Worm (Caenorhabditis elegans) whole organism, L4 larva: ENCODE measurements around the gene unc-51.

ENCODE experiments used
- D1046.2 ChIP-seq: fragments of 200-800 bp; sonication (Bioruptor generic); IDR thresholded peaks from 2 replicates; pipeline ENCODE4 v1.3.6; 2022; ENCODE audit warnings: missing genetic modification characterization, missing compliant biosample characterization
- F10B5.3 ChIP-seq: sonication (generic microtip); optimal IDR thresholded peaks from 2 replicates; lab custom pipeline; 2016; ENCODE audit warnings: mild to moderate bottlenecking, missing genetic modification characterization, missing compliant biosample characterization
- F26F4.8 ChIP-seq: fragments of 200-800 bp; sonication (Bioruptor generic); conservative IDR thresholded peaks from 2 replicates; pipeline ENCODE4 v1.3.6; 2022; ENCODE audit warnings: missing genetic modification characterization, missing compliant biosample characterization
- ZK337.2 ChIP-seq: fragments of 200-800 bp; sonication (Bioruptor generic); IDR thresholded peaks from 2 replicates; pipeline ENCODE4 v1.3.6; 2022; ENCODE audit warnings: missing genetic modification reagents, missing genetic modification characterization, missing compliant biosample characterization
- aha-1 ChIP-seq: fragments of 150-350 bp; peaks from one replicate; lab custom pipeline; 2014; ENCODE audit warnings: missing biosample characterization, missing genetic modification characterization
- ama-1 ChIP-seq: fragments of 150-350 bp; optimal IDR thresholded peaks from 2 replicates; lab custom pipeline; 2014; ENCODE audit warnings: inconsistent platforms, mixed read lengths
- ceh-20 ChIP-seq: fragments of 200-800 bp; sonication (Bioruptor generic); IDR thresholded peaks from 2 replicates; pipeline ENCODE4 v1.3.6; 2022; ENCODE audit warnings: missing genetic modification reagents, missing genetic modification characterization, missing compliant biosample characterization
- ctbp-1 ChIP-seq: fragments of 200-800 bp; sonication (Bioruptor generic); IDR thresholded peaks from 2 replicates; pipeline ENCODE4 v1.3.6; 2022; ENCODE audit warnings: missing genetic modification reagents, missing genetic modification characterization, missing compliant biosample characterization
- daf-16 ChIP-seq, 3 experiments: sonication (generic microtip); optimal IDR thresholded peaks; 2 replicates each; lab custom pipeline; 2016 to 2017; ENCODE audit warnings: missing genetic modification characterization in 3 of 3, missing genetic modification reagents in 3 of 3, mild to moderate bottlenecking in 2 of 3, missing compliant biosample characterization in 2 of 3, missing biosample characterization in 1 of 3, moderate library complexity in 1 of 3
- daf-19 ChIP-seq: fragments of 200-800 bp; sonication (Bioruptor generic); conservative IDR thresholded peaks from 2 replicates; pipeline ENCODE4 v1.3.6; 2022; ENCODE audit warnings: missing genetic modification characterization, missing compliant biosample characterization
- dmd-6 ChIP-seq: fragments of 200-800 bp; sonication (Bioruptor generic); IDR thresholded peaks from 2 replicates; pipeline ENCODE4 v1.3.6; 2022; ENCODE audit warnings: missing genetic modification reagents, missing genetic modification characterization, missing compliant biosample characterization
- duxl-1 ChIP-seq: sonication (generic microtip); optimal IDR thresholded peaks from 2 replicates; lab custom pipeline; 2016; ENCODE audit warnings: mild to moderate bottlenecking, missing genetic modification characterization, moderate library complexity, missing compliant biosample characterization; ENCODE audit not compliant: poor library complexity
- dve-1 ChIP-seq: sonication (generic microtip); optimal IDR thresholded peaks from 2 replicates; lab custom pipeline; 2017; ENCODE audit warnings: antibody characterized with exemption, mild to moderate bottlenecking, missing genetic modification characterization, missing compliant biosample characterization; ENCODE audit not compliant: insufficient read depth
- egl-43 ChIP-seq: fragments of 200-800 bp; sonication (Bioruptor generic); IDR thresholded peaks from 2 replicates; pipeline ENCODE4 v1.3.6; 2022; ENCODE audit warnings: missing genetic modification reagents, missing genetic modification characterization, missing compliant biosample characterization
- hlh-11 ChIP-seq: fragments of 200-800 bp; sonication (Bioruptor generic); optimal IDR thresholded peaks from 2 replicates; lab custom pipeline; 2018; ENCODE audit warnings: mild to moderate bottlenecking, missing genetic modification characterization, missing compliant biosample characterization
- hlh-30 ChIP-seq: sonication (generic microtip); optimal IDR thresholded peaks from 2 replicates; lab custom pipeline; 2017; ENCODE audit warnings: antibody characterized with exemption, mild to moderate bottlenecking, missing genetic modification characterization, missing compliant biosample characterization; ENCODE audit not compliant: insufficient read depth
- lin-1 ChIP-seq: fragments of 200-800 bp; sonication (Bioruptor generic); IDR thresholded peaks from 2 replicates; pipeline ENCODE4 v1.3.6; 2022; ENCODE audit warnings: missing genetic modification reagents, missing genetic modification characterization, missing compliant biosample characterization
- lin-13 ChIP-seq: fragments of 150-350 bp; optimal IDR thresholded peaks from 2 replicates; lab custom pipeline; 2014; ENCODE audit warnings: missing biosample characterization, missing genetic modification reagents, missing genetic modification characterization
- mdl-1 ChIP-seq, 2 experiments: fragments of 150-350 bp in 1 of 2; sonication (generic microtip) in 1 of 2; optimal IDR thresholded peaks; 2 replicates each; lab custom pipeline; 2014 to 2017; ENCODE audit warnings: missing biosample characterization in 2 of 2, missing genetic modification characterization in 2 of 2
- mep-1 ChIP-seq: fragments of 150-350 bp; sonication (generic microtip); optimal IDR thresholded peaks from 3 replicates; lab custom pipeline; 2014; ENCODE audit warnings: missing biosample characterization, missing genetic modification characterization
- nhr-28 ChIP-seq: fragments of 150-350 bp; optimal IDR thresholded peaks from 2 replicates; lab custom pipeline; 2014; ENCODE audit warnings: missing biosample characterization, missing genetic modification characterization
- nhr-77 ChIP-seq: fragments of 150-350 bp; optimal IDR thresholded peaks from 2 replicates; lab custom pipeline; 2014; ENCODE audit warnings: missing biosample characterization, missing genetic modification characterization
- php-3 ChIP-seq: fragments of 200-800 bp; sonication (Bioruptor generic); IDR thresholded peaks from 2 replicates; pipeline ENCODE4 v1.3.6; 2022; ENCODE audit warnings: missing genetic modification reagents, missing genetic modification characterization, missing compliant biosample characterization
- pqm-1 ChIP-seq: sonication (generic microtip); optimal IDR thresholded peaks from 2 replicates; lab custom pipeline; 2017; ENCODE audit warnings: missing biosample characterization, missing genetic modification characterization
- rbr-2 ChIP-seq: sonication (generic microtip); optimal IDR thresholded peaks from 2 replicates; lab custom pipeline; 2016; ENCODE audit warnings: missing genotype, missing genetic modification characterization, missing compliant biosample characterization
- set-16 ChIP-seq: fragments of 200-800 bp; sonication (Bioruptor generic); IDR thresholded peaks from 2 replicates; pipeline ENCODE4 v1.3.6; 2022; ENCODE audit warnings: missing genetic modification reagents, missing genetic modification characterization, missing compliant biosample characterization
- skn-1 ChIP-seq: fragments of 150-350 bp; optimal IDR thresholded peaks from 2 replicates; lab custom pipeline; 2014; ENCODE audit warnings: missing biosample characterization, missing genetic modification characterization
- unc-62 ChIP-seq, 3 experiments: fragments of 150-350 bp in 1 of 3; sonication (generic microtip); optimal IDR thresholded peaks in 2 of 3; peaks in 1 of 3; 1 replicate in 1 of 3; 2 replicates in 2 of 3; lab custom pipeline; 2014 to 2017; ENCODE audit warnings: missing biosample characterization in 3 of 3, missing genetic modification characterization in 3 of 3, missing genetic modification reagents in 3 of 3, missing genotype in 1 of 3
- ztf-7 ChIP-seq: fragments of 150-350 bp; optimal IDR thresholded peaks from 2 replicates; lab custom pipeline; 2014; ENCODE audit warnings: missing biosample characterization, missing genetic modification characterization

The unc-51 gene

DNA sequence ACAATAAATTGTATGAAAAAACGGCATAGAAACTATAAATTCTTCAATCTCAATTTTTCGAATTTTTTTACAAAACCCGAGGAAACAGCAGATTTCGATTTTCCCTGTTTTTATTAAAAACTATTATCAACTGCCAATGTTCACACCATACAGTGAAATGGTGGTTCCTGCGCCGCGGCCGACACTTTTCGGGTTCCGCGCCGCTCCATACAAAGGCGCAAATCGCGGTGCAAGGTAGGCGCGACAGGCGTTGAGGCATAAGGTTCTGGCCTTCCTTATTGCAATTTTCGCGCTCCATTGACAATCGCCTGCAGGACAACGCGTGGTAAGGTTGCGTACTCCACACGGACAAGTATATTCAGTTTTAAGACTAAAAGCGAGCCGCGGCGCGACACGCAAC lies 17.5 kb downstream of the unc-51 start:
- TF ChIP-seq set-16 (peak; percentile 33), F10B5.3 (tag; lab: Kevin White, UChicago) (no peak), egl-43 (GFP tag; lab: Robert Waterston, UW) (0 out of 2 replicates have a peak, but pooled peaks have one; percentile 18)

DNA sequence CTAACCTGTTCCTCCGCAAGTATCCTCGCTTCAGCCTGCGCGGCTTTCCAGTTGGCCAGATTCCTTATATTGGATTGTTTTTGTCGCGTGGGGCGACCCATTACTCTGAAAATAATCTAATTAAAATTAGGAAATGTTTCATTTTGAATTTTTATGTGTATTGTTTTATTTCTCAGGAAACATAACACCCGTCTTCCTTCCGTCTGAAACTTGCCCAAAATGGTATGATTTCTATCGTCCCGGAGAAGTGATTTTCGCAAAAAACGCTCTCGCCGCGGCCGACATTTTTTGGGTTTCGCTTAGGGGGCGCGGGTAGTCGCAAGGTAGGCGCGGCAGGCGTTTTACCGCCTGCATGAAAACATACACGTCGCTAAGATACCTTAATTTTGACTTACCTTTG lies 18.1 kb downstream of the unc-51 start, which contains the start of gene clec-260:
Gene clec-260, minus strand, starts transcription at position 101 of the 400 bp plus-strand sequence.
- TF ChIP-seq mep-1: no peak
- TF ChIP-seq ztf-7 (tag; lab: Kevin White, UChicago): no peak
- TF ChIP-seq aha-1 (tag; lab: Kevin White, UChicago): peak; percentile 42

DNA sequence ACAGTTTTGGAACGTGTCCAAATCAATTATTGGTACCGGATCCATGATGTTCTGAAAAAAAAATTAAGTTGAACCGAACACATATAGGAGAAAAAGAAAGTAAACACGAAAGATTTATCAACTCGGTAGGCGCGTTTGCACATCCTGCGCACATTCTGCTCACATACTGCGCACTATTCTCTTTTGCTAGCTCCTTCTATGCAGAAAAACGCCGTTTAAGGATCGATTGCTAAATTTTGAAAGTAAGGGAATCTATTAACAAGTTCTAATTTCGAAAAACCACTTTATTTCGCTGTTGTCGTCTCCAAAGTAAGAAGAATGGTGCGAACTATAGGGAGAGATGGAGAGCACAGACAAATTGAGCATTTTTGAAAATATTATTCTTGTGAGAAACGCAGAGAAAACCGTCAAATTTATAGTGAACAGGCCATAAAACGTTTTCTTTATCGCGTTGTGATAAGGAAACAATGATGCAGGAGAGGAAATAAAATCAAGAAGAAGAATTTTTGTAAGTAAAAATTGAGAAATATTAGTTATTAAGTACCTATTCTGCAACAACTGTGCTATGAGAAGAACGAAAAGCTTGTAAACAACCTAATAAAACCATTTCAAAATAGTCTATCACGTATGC lies 22.3 kb downstream of the unc-51 start, which contains the start of gene Y60A3A.24:
Gene Y60A3A.24, minus strand, starts transcription at position 51 of the 631 bp plus-strand sequence.
- TF ChIP-seq dve-1 (tag; lab: Kevin White, UChicago) (peak; percentile 56), hlh-11 (peak; percentile 38), nhr-28 (tag; lab: Kevin White, UChicago) (peak; percentile 82), nhr-77 (tag; lab: Kevin White, UChicago) (peak; percentile 16), D1046.2 (GFP tag; lab: Robert Waterston, UW) (no peak), aha-1 (tag; lab: Kevin White, UChicago) (peak; percentile 61), rbr-2 (tag; lab: Kevin White, UChicago) (no peak), php-3 (peak; percentile 90; the same call in 1 of the 2 replicates), lin-1 (GFP tag; lab: Robert Waterston, UW) (no peak), pqm-1 (tag; lab: Kevin White, UChicago) (peak; percentile 87), daf-16 (GFP tag; optimal IDR thresholded peaks at IDR 0.05; lab: Kevin White, UChicago) (no peak), daf-16 (tag; optimal IDR thresholded peaks at IDR 0.05; lab: Kevin White, UChicago) (peak; percentile 68)

DNA sequence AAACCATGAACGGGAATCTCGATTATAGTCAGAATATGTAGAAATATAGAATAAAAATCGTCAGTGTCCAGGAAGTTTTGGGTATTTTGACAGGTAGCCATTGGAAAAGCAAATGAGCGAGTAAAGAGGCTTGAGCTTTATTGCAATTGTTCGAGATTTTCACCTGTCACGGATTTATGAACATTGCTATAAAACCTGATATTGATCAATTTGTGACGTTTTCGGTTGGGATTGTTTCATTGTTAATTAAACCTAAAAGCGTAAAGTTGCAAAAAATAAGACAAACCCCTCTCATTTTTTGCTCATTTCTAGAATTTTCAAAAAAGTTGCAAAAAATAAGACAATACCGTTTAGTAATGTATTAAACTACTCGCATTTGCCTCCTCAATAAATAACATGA lies 26.1 kb downstream of the unc-51 start, which contains the start of gene srh-183:
Gene srh-183, minus strand, starts transcription at position 101 of the 400 bp plus-strand sequence.
- no peak for TF ChIP-seq ctbp-1 (GFP tag; lab: Robert Waterston, UW)
- TF ChIP-seq F26F4.8 (GFP tag; lab: Robert Waterston, UW): no peak
- TF ChIP-seq dmd-6 (GFP tag; lab: Robert Waterston, UW): no peak
- no peak for TF ChIP-seq ceh-20 (GFP tag; lab: Robert Waterston, UW)
- TF ChIP-seq php-3: no peak
- TF ChIP-seq ama-1: no peak
- TF ChIP-seq skn-1 (tag; lab: Kevin White, UChicago): no peak
- no peak for TF ChIP-seq ztf-7 (tag; lab: Kevin White, UChicago)
- no peak for TF ChIP-seq lin-13 (GFP tag; lab: Kevin White, UChicago)
- TF ChIP-seq lin-1 (GFP tag; lab: Robert Waterston, UW): no peak
- no peak for TF ChIP-seq daf-16 (GFP tag; optimal IDR thresholded peaks at IDR 0.05; lab: Kevin White, UChicago)
- no peak for TF ChIP-seq daf-16 (tag; optimal IDR thresholded peaks at IDR 0.05; lab: Kevin White, UChicago)
- TF ChIP-seq duxl-1: no peak
- no peak for TF ChIP-seq mdl-1 (tag; optimal IDR thresholded peaks at IDR 0.05; lab: Kevin White, UChicago)
- TF ChIP-seq ZK337.2 (GFP tag; lab: Robert Waterston, UW): no peak
- TF ChIP-seq daf-19 (GFP tag; lab: Robert Waterston, UW): no peak

DNA sequence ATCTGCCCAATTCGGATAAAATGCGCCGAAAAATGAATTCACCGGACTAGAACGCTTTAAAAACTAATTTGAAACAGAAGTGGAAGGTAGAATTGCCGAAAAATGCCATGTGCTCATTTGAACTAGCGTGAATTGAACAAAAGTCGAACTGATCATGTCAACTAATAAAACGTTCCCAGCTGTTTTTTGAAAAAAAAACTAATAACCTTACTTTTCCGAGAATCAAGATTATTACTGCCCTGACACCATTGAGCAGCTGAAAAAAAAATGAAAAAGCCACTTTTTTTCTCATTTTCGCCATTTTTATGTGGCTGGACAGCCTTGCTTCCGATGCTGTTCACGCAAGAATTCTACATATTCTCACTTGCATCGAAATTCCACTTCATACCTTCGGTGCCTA lies 31.3 kb downstream of the unc-51 start, which contains the start of gene srh-173:
Gene srh-173, plus strand, starts transcription at position 301 of the 400 bp plus-strand sequence.
- TF ChIP-seq unc-62 (GFP tag; optimal IDR thresholded peaks at IDR 0.05 in 1 of 2; lab: Kevin White, UChicago): peak in 1 of 2 experiments; percentile 35
- no peak for TF ChIP-seq unc-62 (tag; optimal IDR thresholded peaks at IDR 0.05; lab: Kevin White, UChicago)
- no peak for TF ChIP-seq hlh-30 (tag; lab: Kevin White, UChicago)
